Fruit fly (Drosophila melanogaster): ENCODE measurements around the gene HBS1.

- no peak for TF ChIP-seq CTCF (optimal IDR thresholded peaks at IDR 0.05)
- no peak for TF ChIP-seq CG8478 (optimal IDR thresholded peaks at IDR 0.05)
Measured at dm6 chr3L:1905273-1905672, 40.2 kb upstream of the HBS1 start.

All from S2 (cell line).